Worm (Caenorhabditis elegans) whole organism, L4/young adult: ENCODE data around the gene cdh-10.

Experiments
- W03F9.2 ChIP-seq: fragments of 150-350 bp; optimal IDR thresholded peaks from 2 replicates; lab custom pipeline; 2014; ENCODE audit warnings: missing biosample characterization, missing genetic modification characterization
- dao-5 ChIP-seq: sonication (generic microtip); optimal IDR thresholded peaks from 2 replicates; lab custom pipeline; 2016; ENCODE audit warnings: missing genotype, missing genetic modification characterization, moderate library complexity, missing compliant biosample characterization
- him-1 ChIP-seq: sonication (generic microtip); optimal IDR thresholded peaks from 2 replicates; lab custom pipeline; 2016; ENCODE audit warnings: missing genotype, missing genetic modification reagents, missing genetic modification characterization, missing compliant biosample characterization

Gene cdh-10

ce11 chrIV:2455128-2455527 is 8.0 kb downstream of the cdh-10 start:
- TF ChIP-seq him-1 (tag; lab: Kevin White, UChicago): no peak
- no peak for TF ChIP-seq W03F9.2
- no peak for TF ChIP-seq dao-5 (tag; lab: Kevin White, UChicago)

DNA sequence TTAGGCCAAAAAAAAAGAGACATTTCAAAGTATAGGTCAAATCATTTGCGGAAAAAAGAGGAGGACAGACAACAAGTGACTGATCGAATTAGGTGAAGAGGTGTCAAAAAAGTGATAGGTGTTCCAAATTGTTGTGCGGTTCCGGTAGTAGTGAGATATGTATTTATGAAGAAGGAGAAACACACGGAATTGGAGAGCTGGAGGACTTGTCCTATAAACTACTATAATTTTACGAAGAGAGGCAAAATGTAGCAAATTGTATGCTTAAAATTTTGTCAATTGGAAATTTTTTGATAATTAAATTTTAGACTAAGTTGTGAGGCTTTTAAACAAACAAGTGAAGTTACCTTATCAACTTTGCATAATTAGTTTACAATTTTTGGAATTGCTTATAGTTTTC is 11.5 kb downstream of the cdh-10 start:
- TF ChIP-seq dao-5 (tag; lab: Kevin White, UChicago): no peak
- TF ChIP-seq W03F9.2: no peak
- no peak for TF ChIP-seq him-1 (tag; lab: Kevin White, UChicago)

- no peak for TF ChIP-seq him-1 (tag; lab: Kevin White, UChicago)
- TF ChIP-seq W03F9.2: no peak
- TF ChIP-seq dao-5 (tag; lab: Kevin White, UChicago): no peak
Observed at ce11 chrIV:2451233-2451632, 11.9 kb downstream of the cdh-10 start, which contains the start of gene C45G7.13. Gene C45G7.13, minus strand, starts transcription at chrIV:2451333.

DNA sequence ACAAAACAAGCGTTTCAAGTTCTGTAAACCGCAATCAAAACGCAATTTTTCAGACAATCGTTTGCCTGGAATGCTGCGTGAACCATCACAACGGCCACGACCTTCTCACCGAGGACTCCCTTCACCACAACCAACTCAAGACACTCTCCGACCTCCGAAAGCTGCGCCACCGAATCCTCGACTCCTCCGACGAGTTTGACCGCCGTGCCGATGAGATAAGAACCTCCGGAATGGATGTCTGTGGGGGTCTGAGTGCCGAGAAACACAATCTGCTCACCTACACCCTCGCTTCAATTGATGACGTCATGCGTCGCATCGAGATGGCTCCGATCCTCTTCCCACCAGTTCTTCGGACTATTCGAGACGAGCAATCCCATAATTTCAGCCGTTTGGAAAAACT is 28.8 kb downstream of the cdh-10 start:
- no peak for TF ChIP-seq dao-5 (tag; lab: Kevin White, UChicago)

ce11 chrIV:2432693-2433092 is 30.5 kb downstream of the cdh-10 start, which contains the start of gene C45G7.4:
Gene C45G7.4, plus strand, starts transcription at chrIV:2432993.
- no peak for TF ChIP-seq him-1 (tag; lab: Kevin White, UChicago)

DNA sequence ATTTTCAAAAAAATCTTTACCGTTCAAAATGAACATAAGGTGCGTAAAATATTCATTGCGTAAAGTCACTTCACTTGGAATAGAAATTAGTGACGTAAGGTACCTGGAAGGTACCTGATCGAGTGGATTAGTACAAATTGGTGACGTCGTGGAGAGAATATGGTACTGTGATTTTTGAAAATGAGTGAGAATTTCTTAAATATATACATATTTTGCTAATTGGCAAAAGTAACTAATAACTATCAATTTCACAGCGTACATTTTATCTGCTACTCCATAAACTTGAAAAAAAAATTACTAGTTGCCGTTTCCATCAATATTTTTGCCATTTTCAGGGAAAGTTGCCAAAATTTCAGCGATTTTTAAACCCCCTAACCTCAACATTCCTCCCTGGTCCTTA is 46.4 kb downstream of the cdh-10 start:
- TF ChIP-seq W03F9.2: no peak
- TF ChIP-seq him-1 (tag; lab: Kevin White, UChicago): no peak
- no peak for TF ChIP-seq dao-5 (tag; lab: Kevin White, UChicago)

- TF ChIP-seq dao-5 (tag; lab: Kevin White, UChicago) (no peak), W03F9.2 (no peak), him-1 (tag; lab: Kevin White, UChicago) (no peak)
Observed at ce11 chrIV:2412370-2412962, 50.7 kb downstream of the cdh-10 start, which contains the start of gene Y38F2AR.12. Gene Y38F2AR.12, minus strand, starts transcription at chrIV:2412420.

ce11 chrIV:2408437-2408836 is 54.7 kb downstream of the cdh-10 start:
- peak; percentile 45 for TF ChIP-seq W03F9.2
- peak; percentile 75 for TF ChIP-seq dao-5 (tag; lab: Kevin White, UChicago)
- peak; percentile 47 for TF ChIP-seq him-1 (tag; lab: Kevin White, UChicago)

DNA sequence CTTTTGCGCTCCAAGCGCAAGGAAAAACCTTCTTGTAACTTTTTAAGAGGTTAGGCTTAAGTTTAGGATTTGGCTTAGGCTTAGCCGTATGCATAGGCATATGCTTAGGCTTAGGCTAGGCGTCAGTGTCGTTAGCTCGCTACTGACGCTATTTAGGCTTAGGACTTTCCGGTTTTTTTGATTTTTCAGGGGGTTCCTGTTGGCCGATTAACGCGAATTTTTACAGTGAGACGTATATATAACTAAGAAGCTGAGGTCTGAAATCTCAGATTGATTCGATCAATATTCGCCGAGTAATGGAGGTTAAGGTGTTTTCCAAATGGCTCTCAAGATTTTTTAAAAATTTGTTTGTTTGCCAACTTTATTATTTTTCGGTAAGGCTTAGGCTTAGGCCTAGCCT is 55.5 kb downstream of the cdh-10 start:
- TF ChIP-seq W03F9.2: no peak
- TF ChIP-seq him-1 (tag; lab: Kevin White, UChicago): no peak
- TF ChIP-seq dao-5 (tag; lab: Kevin White, UChicago): no peak

DNA sequence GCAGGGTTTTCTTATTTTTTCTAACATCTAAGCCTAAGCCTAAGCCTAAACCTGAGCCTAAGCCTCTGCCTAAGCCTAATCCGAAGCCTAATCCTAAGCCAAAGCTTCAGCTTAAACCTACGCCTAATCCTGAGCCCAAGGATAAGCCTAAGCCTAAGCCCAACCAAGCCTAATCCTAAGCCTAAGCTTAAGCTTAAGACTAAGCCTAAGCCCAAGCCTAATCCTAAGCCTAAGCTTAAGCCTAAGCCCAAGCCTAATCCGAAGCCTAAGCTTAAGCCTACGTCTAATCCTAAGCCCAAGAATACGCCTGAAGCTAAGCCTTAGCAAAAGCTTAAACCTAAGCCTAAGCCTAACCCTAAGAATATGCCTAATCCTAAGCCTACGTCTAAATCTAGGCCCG is 59.8 kb downstream of the cdh-10 start:
- TF ChIP-seq him-1 (tag; lab: Kevin White, UChicago) (no peak), W03F9.2 (no peak), dao-5 (tag; lab: Kevin White, UChicago) (no peak)

DNA sequence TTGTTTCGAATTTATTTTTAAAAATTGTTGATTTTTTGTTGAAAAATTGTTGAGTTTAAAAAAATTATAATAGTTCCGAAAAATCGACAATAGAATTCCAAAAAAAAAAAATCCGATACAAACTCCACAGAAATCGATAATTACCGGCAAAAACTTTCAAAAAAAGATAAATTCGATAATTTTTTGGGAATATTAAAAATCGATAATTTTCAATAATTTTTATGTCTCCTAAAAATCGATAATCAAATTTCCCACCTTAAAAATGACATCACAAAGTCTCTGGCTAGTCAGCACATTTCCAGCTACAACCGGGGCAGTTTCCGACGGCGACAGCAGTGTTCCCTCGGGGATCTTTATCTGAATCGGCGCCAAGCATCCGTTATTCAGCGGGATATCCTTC is 62.5 kb downstream of the cdh-10 start:
- TF ChIP-seq dao-5 (tag; lab: Kevin White, UChicago): no peak
- no peak for TF ChIP-seq him-1 (tag; lab: Kevin White, UChicago)
- TF ChIP-seq W03F9.2: no peak

ce11 chrIV:2399420-2399819 is 63.7 kb downstream of the cdh-10 start, which contains the start of gene Y38F2AR.10:
Gene Y38F2AR.10, minus strand, starts transcription at chrIV:2399520.
- TF ChIP-seq W03F9.2: no peak
- no peak for TF ChIP-seq dao-5 (tag; lab: Kevin White, UChicago)
- TF ChIP-seq him-1 (tag; lab: Kevin White, UChicago): no peak

- TF ChIP-seq W03F9.2: no peak
Observed at ce11 chrIV:2398317-2398716, 64.9 kb downstream of the cdh-10 start.

- TF ChIP-seq W03F9.2 (no peak), him-1 (tag; lab: Kevin White, UChicago) (no peak), dao-5 (tag; lab: Kevin White, UChicago) (no peak)
Observed at ce11 chrIV:2395997-2396396, 67.2 kb downstream of the cdh-10 start.

DNA sequence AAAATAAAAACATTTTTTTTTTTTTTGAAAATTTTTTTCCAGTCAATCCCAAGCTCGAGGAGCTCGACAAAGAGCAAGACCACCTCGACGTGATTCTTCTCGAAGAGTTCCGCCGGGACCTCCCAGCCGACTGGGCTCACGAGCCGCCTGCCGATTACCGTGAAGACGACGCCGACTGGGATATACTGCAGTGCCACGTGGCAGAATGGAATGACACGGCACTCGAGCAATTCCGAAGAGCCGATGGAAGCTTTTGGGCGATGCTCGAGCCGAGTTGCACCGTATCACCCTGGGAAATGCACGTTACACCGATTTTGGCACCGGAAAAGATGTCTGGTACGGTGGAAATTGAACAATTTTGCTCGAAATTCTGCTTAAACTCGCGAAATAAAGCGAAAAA is 70.1 kb downstream of the cdh-10 start:
- no peak for TF ChIP-seq W03F9.2
- TF ChIP-seq dao-5 (tag; lab: Kevin White, UChicago): no peak
- TF ChIP-seq him-1 (tag; lab: Kevin White, UChicago): no peak
